Worm (Caenorhabditis elegans): ENCODE measurements around the gene cnc-1.

- no peak for TF ChIP-seq nhr-76 (tag; optimal IDR thresholded peaks at IDR 0.05)
- TF ChIP-seq ceh-88 (GFP tag; IDR thresholded peaks at IDR 0.05) = no peak
- TF ChIP-seq nhr-28 (tag; optimal IDR thresholded peaks at IDR 0.05) = no peak
- no peak for TF ChIP-seq mep-1 (tag; optimal IDR thresholded peaks at IDR 0.05)
- TF ChIP-seq vab-15 (tag; optimal IDR thresholded peaks at IDR 0.05) = no peak
- TF ChIP-seq zag-1 (tag; optimal IDR thresholded peaks at IDR 0.05) = no peak
- TF ChIP-seq ama-1 (optimal IDR thresholded peaks at IDR 0.05) = no peak
- TF ChIP-seq mdl-1 (tag; optimal IDR thresholded peaks at IDR 0.05) = no peak
- no peak for TF ChIP-seq lin-39 (tag; optimal IDR thresholded peaks at IDR 0.05)
- TF ChIP-seq tlp-1 (tag; optimal IDR thresholded peaks at IDR 0.05) = no peak
- no peak for TF ChIP-seq nhr-237 (tag; optimal IDR thresholded peaks at IDR 0.05)
- TF ChIP-seq nhr-90 (tag; optimal IDR thresholded peaks at IDR 0.05; ENCODE audit: poor library complexity) = no peak
Measured at ce11 chrV:1438205-1438604, 5.9 kb downstream of the cnc-1 start.

Data from whole organism, L1 larva.